Worm (Caenorhabditis elegans): Measurements from ENCODE around the gene oac-29.

- TF ChIP-seq tbx-7 (tag; optimal IDR thresholded peaks at IDR 0.05) (no peak), ahr-1 (tag; optimal IDR thresholded peaks at IDR 0.05) (no peak), sdc-2 (tag; optimal IDR thresholded peaks at IDR 0.05) (no peak), nhr-11 (tag; optimal IDR thresholded peaks at IDR 0.05) (no peak), ceh-34 (tag; optimal IDR thresholded peaks at IDR 0.05) (no peak)
Observed at ce11 chrV:8682719-8683118, 47.2 kb upstream of the oac-29 start, which contains the start of gene cln-3.3.
